Worm (Caenorhabditis elegans) whole organism, midembryonic: ENCODE data around the gene T20B3.1.

ENCODE experiments used
- flt-1 ChIP-seq: fragments of 200-800 bp; sonication (Bioruptor generic); IDR thresholded peaks from 2 replicates; pipeline ENCODE4 v1.3.6; 2022; ENCODE audit warnings: missing genetic modification characterization, missing compliant biosample characterization
- klf-2 ChIP-seq: fragments of 200-800 bp; sonication (Bioruptor generic); conservative IDR thresholded peaks from 2 replicates; pipeline ENCODE4 v1.3.6; 2022; ENCODE audit warnings: missing genetic modification reagents, missing genetic modification characterization, missing compliant biosample characterization
- ref-1 ChIP-seq: fragments of 200-800 bp; sonication (Bioruptor generic); conservative IDR thresholded peaks from 2 replicates; pipeline ENCODE4 v1.3.6; 2022; ENCODE audit warnings: missing genetic modification reagents, missing genetic modification characterization, missing compliant biosample characterization
- ztf-23 ChIP-seq: fragments of 200-800 bp; sonication (Bioruptor generic); IDR thresholded peaks from 2 replicates; pipeline ENCODE4 v1.3.6; 2022; ENCODE audit warnings: missing genetic modification reagents, missing genetic modification characterization, missing compliant biosample characterization

DNA sequence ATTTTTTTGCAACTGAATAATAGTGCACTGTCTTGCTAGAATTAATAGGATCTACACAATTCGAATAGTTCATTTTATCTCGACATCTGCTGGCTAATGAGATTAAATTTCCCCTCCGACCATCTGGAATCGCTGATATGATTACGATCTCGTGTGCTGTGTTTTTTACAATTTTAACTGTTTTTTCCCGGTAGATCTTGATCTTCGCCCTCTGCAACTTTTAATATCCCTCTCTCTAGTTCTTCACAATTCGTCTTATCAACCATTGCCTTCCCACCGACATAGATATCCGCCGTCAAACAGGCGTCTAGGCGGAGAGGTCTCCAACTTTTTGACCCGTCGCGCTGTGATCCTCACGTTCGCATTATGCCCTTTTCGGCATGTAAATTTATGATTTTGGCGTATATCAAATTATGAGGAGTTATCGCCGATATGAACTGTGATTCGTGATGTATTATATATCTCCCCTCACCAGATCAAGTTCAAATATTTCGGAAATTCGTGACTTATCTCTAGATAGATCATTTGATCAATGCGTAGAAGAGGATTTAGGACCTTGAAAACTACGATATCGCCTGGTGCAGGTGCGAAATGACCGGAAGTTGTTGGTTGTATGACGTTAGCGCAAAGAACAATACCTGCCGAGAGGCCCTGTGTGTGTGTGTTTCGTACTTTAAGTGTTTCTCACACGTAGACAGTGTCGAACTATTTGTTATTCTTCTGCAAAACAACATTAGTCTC, 36.7 kb upstream of the T20B3.1 start:
- no peak for TF ChIP-seq flt-1 (GFP tag; lab: Robert Waterston, UW)
- TF ChIP-seq ztf-23 (GFP tag; lab: Robert Waterston, UW): no peak
- no peak for TF ChIP-seq ref-1 (GFP tag; lab: Robert Waterston, UW)
- TF ChIP-seq klf-2: no peak
